Fruit fly (Drosophila melanogaster) whole organism, embryonic: Measurements from ENCODE around the gene Crtc.

ENCODE experiments used
- Bgb ChIP-seq: fragments of 200-800 bp; sonication (Bioruptor generic); IDR thresholded peaks from 2 replicates; pipeline ENCODE4 v1.3.6; 2022; ENCODE audit warnings: missing biosample characterization, missing genetic modification characterization; ENCODE audit not compliant: partially characterized antibody
- CG10147 ChIP-seq: fragments of 200-800 bp; sonication (Bioruptor generic); optimal IDR thresholded peaks from 2 replicates; lab custom pipeline; 2019; ENCODE audit warnings: missing biosample characterization, mild to moderate bottlenecking, missing genetic modification characterization, moderate library complexity
- CG10543 ChIP-seq: fragments of 200-800 bp; sonication (Bioruptor generic); optimal IDR thresholded peaks from 3 replicates; lab custom pipeline; 2017; ENCODE audit warnings: missing biosample characterization, mild to moderate bottlenecking, missing genetic modification characterization, moderate library complexity
- CG11560 ChIP-seq: fragments of 200-800 bp; sonication (Bioruptor generic); IDR thresholded peaks from 3 replicates; pipeline ENCODE4 v1.3.6; 2022; ENCODE audit warnings: missing biosample characterization, missing genetic modification characterization
- CG11723 ChIP-seq: fragments of 200-800 bp; sonication (Bioruptor generic); optimal IDR thresholded peaks from 2 replicates; lab custom pipeline; 2017; ENCODE audit warnings: missing biosample characterization, mild to moderate bottlenecking, missing genetic modification characterization
- CG13624 ChIP-seq: fragments of 200-800 bp; sonication (Bioruptor generic); optimal IDR thresholded peaks from 2 replicates; lab custom pipeline; 2016; ENCODE audit warnings: missing biosample characterization, missing genetic modification characterization
- CG13775 ChIP-seq: fragments of 200-800 bp; sonication (Bioruptor generic); optimal IDR thresholded peaks from 3 replicates; lab custom pipeline; 2017; ENCODE audit warnings: missing biosample characterization, mild to moderate bottlenecking, missing genetic modification characterization
- CG14050 ChIP-seq: fragments of 200-800 bp; sonication (Bioruptor generic); IDR thresholded peaks from 3 replicates; pipeline ENCODE4 v1.3.6; 2022; ENCODE audit warnings: missing biosample characterization, missing genetic modification characterization
- CG14667 ChIP-seq: fragments of 200-800 bp; sonication (Bioruptor generic); IDR thresholded peaks from 2 replicates; pipeline ENCODE4 v1.3.6; 2022; ENCODE audit warnings: missing biosample characterization, missing genetic modification characterization
- CG14860 ChIP-seq: fragments of 200-800 bp; sonication (Bioruptor generic); IDR thresholded peaks from 3 replicates; pipeline ENCODE4 v1.3.6; 2022; ENCODE audit warnings: missing biosample characterization, missing genetic modification characterization; ENCODE audit not compliant: partially characterized antibody
- CG31365 ChIP-seq: fragments of 200-800 bp; sonication (Bioruptor generic); optimal IDR thresholded peaks from 2 replicates; lab custom pipeline; 2018; ENCODE audit warnings: missing biosample characterization, mild to moderate bottlenecking, missing genetic modification characterization
- CG3163 ChIP-seq: fragments of 200-800 bp; sonication (Bioruptor generic); optimal IDR thresholded peaks from 3 replicates; lab custom pipeline; 2016; ENCODE audit warnings: missing biosample characterization, missing genetic modification characterization
- CG3281 ChIP-seq: fragments of 200-800 bp; sonication (Bioruptor generic); optimal IDR thresholded peaks from 3 replicates; lab custom pipeline; 2017; ENCODE audit warnings: missing biosample characterization, mild to moderate bottlenecking, missing genetic modification characterization
- CG34376 ChIP-seq: fragments of 200-800 bp; sonication (Bioruptor generic); optimal IDR thresholded peaks from 2 replicates; lab custom pipeline; 2018; ENCODE audit warnings: missing biosample characterization, mild to moderate bottlenecking, missing genetic modification characterization
- CG4360 ChIP-seq: fragments of 200-800 bp; sonication (Bioruptor generic); IDR thresholded peaks from 2 replicates; pipeline ENCODE4 v1.3.6; 2022; ENCODE audit warnings: missing biosample characterization, missing genetic modification characterization
- CG4820 ChIP-seq: fragments of 200-800 bp; sonication (Bioruptor generic); optimal IDR thresholded peaks from 3 replicates; lab custom pipeline; 2016; ENCODE audit warnings: missing biosample characterization, missing genetic modification characterization
- CG5180 ChIP-seq: fragments of 200-800 bp; sonication (Bioruptor generic); optimal IDR thresholded peaks from 3 replicates; lab custom pipeline; 2017; ENCODE audit warnings: missing biosample characterization, missing genetic modification characterization, mild to moderate bottlenecking, moderate library complexity, missing genetic modification reagents
- CG6791 ChIP-seq: fragments of 200-800 bp; sonication (Bioruptor generic); IDR thresholded peaks from 3 replicates; pipeline ENCODE4 v1.3.6; 2022; ENCODE audit warnings: missing biosample characterization, missing genetic modification characterization; ENCODE audit not compliant: partially characterized antibody
- Deaf1 ChIP-seq: fragments of 200-800 bp; optimal IDR thresholded peaks from 3 replicates; lab custom pipeline; 2019; ENCODE audit warnings: missing biosample characterization, mild to moderate bottlenecking, missing genetic modification characterization, moderate library complexity
- Dip2 ChIP-seq: fragments of 200-800 bp; sonication (Bioruptor generic); IDR thresholded peaks from 2 replicates; pipeline ENCODE4 v1.3.6; 2022; ENCODE audit warnings: missing biosample characterization, missing genetic modification characterization
- ERR ChIP-seq: fragments of 200-800 bp; sonication (Bioruptor generic); optimal IDR thresholded peaks from 2 replicates; lab custom pipeline; 2016; ENCODE audit warnings: missing biosample characterization, missing genetic modification characterization
- Eip74EF ChIP-seq, 2 experiments: fragments of 200-800 bp in 1 of 2; fragments of >200 bp in 1 of 2; sonication (Bioruptor generic) in 1 of 2; optimal IDR thresholded peaks; 2 replicates each; lab custom pipeline; 2017 to 2019; ENCODE audit warnings: missing biosample characterization in 2 of 2, missing genetic modification characterization in 2 of 2, mild to moderate bottlenecking in 1 of 2, moderate library complexity in 1 of 2
- Fer2 ChIP-seq: fragments of 200-800 bp; sonication (Bioruptor generic); optimal IDR thresholded peaks from 2 replicates; lab custom pipeline; 2018; ENCODE audit warnings: missing biosample characterization, mild to moderate bottlenecking, missing genetic modification characterization, moderate library complexity
- HmgD ChIP-seq: fragments of 200-800 bp; sonication (Bioruptor generic); optimal IDR thresholded peaks from 3 replicates; lab custom pipeline; 2016; ENCODE audit warnings: missing biosample characterization, missing genetic modification characterization
- MTF-1 ChIP-seq: fragments of 200-800 bp; sonication (Bioruptor generic); optimal IDR thresholded peaks from 2 replicates; lab custom pipeline; 2018; ENCODE audit warnings: missing biosample characterization, mild to moderate bottlenecking, missing genetic modification characterization, borderline replicate concordance
- Med ChIP-seq: fragments of 200-800 bp; sonication (Bioruptor generic); peaks from one replicate; lab custom pipeline; 2016; ENCODE audit warnings: missing biosample characterization, missing genetic modification characterization, mild to moderate bottlenecking, inconsistent platforms, moderate library complexity
- NC2β ChIP-seq: fragments of 200-800 bp; sonication (Bioruptor generic); optimal IDR thresholded peaks from 2 replicates; lab custom pipeline; 2016; ENCODE audit warnings: missing biosample characterization, missing genetic modification characterization
- Rfx ChIP-seq: fragments of 200-800 bp; sonication (Bioruptor generic); IDR thresholded peaks from 2 replicates; pipeline ENCODE4 v1.3.6; 2022; ENCODE audit warnings: missing biosample characterization, missing genetic modification characterization
- Vsx1 ChIP-seq: fragments of 200-800 bp; sonication (Bioruptor generic); optimal IDR thresholded peaks from 2 replicates; lab custom pipeline; 2017; ENCODE audit warnings: missing biosample characterization, mild to moderate bottlenecking, missing genetic modification characterization, missing genetic modification reagents
- amos ChIP-seq: fragments of 200-800 bp; sonication (Bioruptor generic); IDR thresholded peaks from 2 replicates; pipeline ENCODE4 v1.3.6; 2022; ENCODE audit warnings: missing biosample characterization, missing genetic modification characterization; ENCODE audit not compliant: partially characterized antibody
- ara ChIP-seq: fragments of 200-800 bp; sonication (Bioruptor generic); IDR thresholded peaks from 2 replicates; pipeline ENCODE4 v1.3.6; 2022; ENCODE audit warnings: missing biosample characterization, missing genetic modification characterization
- ase ChIP-seq: fragments of 200-800 bp; sonication (Bioruptor generic); IDR thresholded peaks from 3 replicates; pipeline ENCODE4 v1.3.6; 2022; ENCODE audit warnings: missing biosample characterization, missing genetic modification characterization
- bbx ChIP-seq: fragments of 200-800 bp; sonication (Bioruptor generic); IDR thresholded peaks from 2 replicates; pipeline ENCODE4 v1.3.6; 2022; ENCODE audit warnings: missing biosample characterization, missing genetic modification characterization; ENCODE audit not compliant: partially characterized antibody
- chinmo ChIP-seq: fragments of 200-800 bp; sonication (Bioruptor generic); IDR thresholded peaks from 4 replicates; pipeline ENCODE4 v1.3.6; 2022; ENCODE audit warnings: missing biosample characterization, missing genetic modification characterization; ENCODE audit not compliant: partially characterized antibody
- dati ChIP-seq: fragments of 200-800 bp; sonication (Bioruptor generic); IDR thresholded peaks from 2 replicates; pipeline ENCODE4 v1.3.6; 2022; ENCODE audit warnings: missing biosample characterization, missing genetic modification characterization
- dm ChIP-seq: fragments of 200-800 bp; sonication (Bioruptor generic); optimal IDR thresholded peaks from 3 replicates; lab custom pipeline; 2016; ENCODE audit warnings: missing biosample characterization, missing genetic modification characterization
- ftz-f1 ChIP-seq: fragments of 200-800 bp; sonication (Bioruptor generic); optimal IDR thresholded peaks from 2 replicates; lab custom pipeline; 2016; ENCODE audit warnings: missing biosample characterization, missing genetic modification characterization
- gt ChIP-seq: fragments of 200-800 bp; sonication (Bioruptor generic); IDR thresholded peaks from 2 replicates; pipeline ENCODE4 v1.3.6; 2022; ENCODE audit warnings: missing biosample characterization, missing genetic modification characterization
- maf-S ChIP-seq: fragments of 200-800 bp; sonication (Bioruptor generic); optimal IDR thresholded peaks from 2 replicates; lab custom pipeline; 2016; ENCODE audit warnings: missing biosample characterization, missing genetic modification characterization
- pan ChIP-seq, 4 experiments: fragments of >200 bp in 3 of 4; fragments of 200-800 bp in 1 of 4; sonication (Bioruptor generic) in 1 of 4; optimal IDR thresholded peaks in 3 of 4; IDR thresholded peaks in 1 of 4; 2 replicates each; pipeline versions ENCODE4 v1.3.6 to Lab custom; 2017 to 2022; ENCODE audit warnings: missing biosample characterization in 2 of 4, missing genetic modification characterization in 2 of 4, mixed read lengths in 1 of 4
- pfk ChIP-seq: fragments of 200-800 bp; sonication (Bioruptor generic); optimal IDR thresholded peaks from 2 replicates; lab custom pipeline; 2018; ENCODE audit warnings: missing biosample characterization, mild to moderate bottlenecking, missing genetic modification characterization, moderate library complexity
- pnt ChIP-seq: fragments of 200-800 bp; sonication (Bioruptor generic); optimal IDR thresholded peaks from 3 replicates; lab custom pipeline; 2016; ENCODE audit warnings: missing biosample characterization, missing genetic modification characterization
- pros ChIP-seq: fragments of 200-800 bp; sonication (Bioruptor generic); optimal IDR thresholded peaks from 3 replicates; lab custom pipeline; 2019; ENCODE audit warnings: missing biosample characterization, mild to moderate bottlenecking, missing genetic modification characterization, moderate library complexity
- scrt ChIP-seq: fragments of 200-800 bp; sonication (Bioruptor generic); optimal IDR thresholded peaks from 2 replicates; lab custom pipeline; 2018; ENCODE audit warnings: missing biosample characterization, mild to moderate bottlenecking, missing genetic modification characterization, moderate library complexity
- sd ChIP-seq: fragments of 200-800 bp; sonication (Bioruptor generic); optimal IDR thresholded peaks from 3 replicates; lab custom pipeline; 2018; ENCODE audit warnings: missing biosample characterization, mild to moderate bottlenecking, missing genetic modification characterization, moderate library complexity
- tll ChIP-seq, 2 experiments: fragments of 200-800 bp in 1 of 2; fragments of >200 bp in 1 of 2; sonication (Bioruptor generic) in 1 of 2; optimal IDR thresholded peaks; 2 replicates each; lab custom pipeline; 2017 to 2019; ENCODE audit warnings: missing biosample characterization in 2 of 2, missing genetic modification characterization in 2 of 2, mild to moderate bottlenecking in 1 of 2, moderate library complexity in 1 of 2
- wdn ChIP-seq: fragments of 200-800 bp; sonication (Bioruptor generic); IDR thresholded peaks from 2 replicates; pipeline ENCODE4 v1.3.6; 2022; ENCODE audit warnings: missing biosample characterization, missing genetic modification characterization
- z ChIP-seq: fragments of 200-800 bp; sonication (Bioruptor generic); IDR thresholded peaks from 3 replicates; pipeline ENCODE4 v1.3.6; 2022; ENCODE audit warnings: missing biosample characterization, missing genetic modification characterization

Gene Crtc

dm6 chr3L:17615286-17615685 lies 53.7 kb downstream of the Crtc start (continued):
- 0 out of 2 replicates have a peak, but pooled peaks have one; percentile 10 for TF ChIP-seq ara (GFP tag; lab: Robert Waterston, UW)
- TF ChIP-seq tll (GFP tag; optimal IDR thresholded peaks at IDR 0.05; lab: Kevin White, UChicago) = no peak
- TF ChIP-seq Dip2 = no peak
- no peak for TF ChIP-seq CG3281 (GFP tag; lab: Kevin White, UChicago)
- peak; percentile 19 for TF ChIP-seq pros (GFP tag; lab: Kevin White, UChicago)
- no peak for TF ChIP-seq CG10147
- TF ChIP-seq CG5180 (GFP tag; lab: Kevin White, UChicago) = no peak
- TF ChIP-seq CG6791 (GFP tag; lab: Robert Waterston, UW) = no peak
- no peak for TF ChIP-seq scrt (GFP tag; lab: Kevin White, UChicago)
- TF ChIP-seq pfk = no peak
- no peak for TF ChIP-seq maf-S (GFP tag; lab: Kevin White, UChicago)
- no peak for TF ChIP-seq dati (GFP tag; lab: Robert Waterston, UW)
- TF ChIP-seq CG14667 = no peak
- no peak for TF ChIP-seq CG3163
- TF ChIP-seq CG13775 (GFP tag; lab: Kevin White, UChicago) = no peak
- TF ChIP-seq gt (GFP tag; lab: Robert Waterston, UW) = no peak
- TF ChIP-seq Rfx (GFP tag; lab: Robert Waterston, UW) = no peak
- no peak for TF ChIP-seq Fer2
- no peak for TF ChIP-seq ase
- TF ChIP-seq Vsx1 (GFP tag; lab: Kevin White, UChicago) = no peak
- TF ChIP-seq CG13624 (GFP tag; lab: Kevin White, UChicago) = no peak
- TF ChIP-seq NC2β (GFP tag; lab: Kevin White, UChicago) = no peak
- peak; percentile 76; the same call in 2 of the 4 replicates for TF ChIP-seq chinmo
- TF ChIP-seq bbx (GFP tag; lab: Robert Waterston, UW) = no peak

dm6 chr3L:17613972-17614384 lies 55.1 kb downstream of the Crtc start:
- no peak for TF ChIP-seq MTF-1
- no peak for TF ChIP-seq CG14050 (GFP tag; lab: Robert Waterston, UW)
- TF ChIP-seq sd (tag; lab: Kevin White, UChicago) = peak; percentile 59
- no peak for TF ChIP-seq CG31365
- TF ChIP-seq Bgb (GFP tag; lab: Robert Waterston, UW) = peak; percentile 54; the same call in 1 of the 2 replicates
- TF ChIP-seq dm (GFP tag; lab: Kevin White, UChicago) = no peak
- peak; percentile 54; the same call in 1 of the 2 replicates for TF ChIP-seq bbx (GFP tag; lab: Robert Waterston, UW)
- TF ChIP-seq tll (GFP tag; optimal IDR thresholded peaks at IDR 0.05; lab: Kevin White, UChicago) = no peak
- TF ChIP-seq z = peak; percentile 97
- peak; percentile 98 for TF ChIP-seq ftz-f1 (GFP tag; lab: Kevin White, UChicago)
- no peak for TF ChIP-seq CG11560 (tag; lab: Robert Waterston, UW)
- peak; percentile 37; the same call in 1 of the 3 replicates for TF ChIP-seq CG14860 (GFP tag; lab: Robert Waterston, UW)
- TF ChIP-seq pan (optimal IDR thresholded peaks at IDR 0.05; lab: Kevin White, UChicago) = no peak
- TF ChIP-seq pan (GFP tag; optimal IDR thresholded peaks at IDR 0.05 in 1 of 2, IDR thresholded peaks at IDR 0.05 in 1 of 2) = no peak
- TF ChIP-seq CG11723 (GFP tag; lab: Kevin White, UChicago) = no peak
- TF ChIP-seq CG4820 = no peak
- peak; percentile 51 for TF ChIP-seq Deaf1 (tag; lab: Kevin White, UChicago)
- TF ChIP-seq ERR (GFP tag; lab: Kevin White, UChicago) = peak; percentile 17
- no peak for TF ChIP-seq wdn
- no peak for TF ChIP-seq HmgD (GFP tag; lab: Kevin White, UChicago)
- TF ChIP-seq amos (GFP tag; lab: Robert Waterston, UW) = peak; percentile 41; the same call in 1 of the 2 replicates
- TF ChIP-seq Eip74EF (GFP tag; optimal IDR thresholded peaks at IDR 0.05; lab: Kevin White, UChicago) = peak in 1 of 2 experiments; percentile 79
- TF ChIP-seq pnt = no peak
- TF ChIP-seq CG4360 (GFP tag; lab: Robert Waterston, UW) = peak; percentile 78
- peak; percentile 68 for TF ChIP-seq CG10543
- TF ChIP-seq Med (GFP tag; lab: Kevin White, UChicago) = peak; percentile 6
- peak; percentile 10; the same call in 1 of the 2 replicates for TF ChIP-seq Rfx (GFP tag; lab: Robert Waterston, UW)
- peak; percentile 64 for TF ChIP-seq CG34376
